Worm (Caenorhabditis elegans): ENCODE results near the gene F16B4.5.

Gene F16B4.5

DNA sequence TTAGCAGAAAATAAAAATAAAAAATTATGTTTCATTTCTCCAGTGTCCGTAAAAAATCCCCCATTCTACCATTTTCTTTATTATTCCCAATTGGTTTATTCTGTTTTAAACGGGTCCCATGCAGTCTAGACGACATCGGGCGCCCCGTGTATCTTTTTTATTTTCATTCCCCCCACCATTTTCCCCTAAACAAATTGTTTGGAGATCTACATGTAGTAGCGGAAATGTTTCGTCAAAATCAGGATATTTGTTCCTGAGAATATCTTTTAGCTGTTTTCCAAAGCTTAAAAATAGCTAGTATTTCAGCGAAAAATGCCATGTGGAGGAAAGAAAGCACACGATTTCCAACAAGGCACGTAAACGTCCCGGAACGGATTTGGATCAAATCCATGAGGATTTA, at the start of gene F16B4.5:
Gene F16B4.5 (plus strand): TSS at position 301 of the 400 bp plus-strand sequence.
- TF ChIP-seq jun-1 (tag; optimal IDR thresholded peaks at IDR 0.05) (no peak), fos-1 (tag; optimal IDR thresholded peaks at IDR 0.05) (no peak), elt-2 (tag; optimal IDR thresholded peaks at IDR 0.05) (no peak), unc-62 (GFP tag; optimal IDR thresholded peaks at IDR 0.05) (no peak), zag-1 (tag; optimal IDR thresholded peaks at IDR 0.05) (no peak), R02D3.7 (tag; optimal IDR thresholded peaks at IDR 0.05) (no peak), unc-39 (tag; optimal IDR thresholded peaks at IDR 0.05) (no peak), daf-12 (tag; optimal IDR thresholded peaks at IDR 0.05) (no peak), skn-1 (tag; optimal IDR thresholded peaks at IDR 0.05) (no peak), nhr-12 (tag; optimal IDR thresholded peaks at IDR 0.05) (no peak), hmg-11 (tag; optimal IDR thresholded peaks at IDR 0.05) (no peak), nhr-43 (tag; optimal IDR thresholded peaks at IDR 0.05; ENCODE audit: poor library complexity, severe bottlenecking) (no peak), nfya-1 (tag; optimal IDR thresholded peaks at IDR 0.05; ENCODE audit: insufficient read depth) (no peak), nhr-11 (tag; optimal IDR thresholded peaks at IDR 0.05) (no peak), snpc-4 (tag; optimal IDR thresholded peaks at IDR 0.05) (no peak), nhr-77 (tag; optimal IDR thresholded peaks at IDR 0.05) (no peak)

DNA sequence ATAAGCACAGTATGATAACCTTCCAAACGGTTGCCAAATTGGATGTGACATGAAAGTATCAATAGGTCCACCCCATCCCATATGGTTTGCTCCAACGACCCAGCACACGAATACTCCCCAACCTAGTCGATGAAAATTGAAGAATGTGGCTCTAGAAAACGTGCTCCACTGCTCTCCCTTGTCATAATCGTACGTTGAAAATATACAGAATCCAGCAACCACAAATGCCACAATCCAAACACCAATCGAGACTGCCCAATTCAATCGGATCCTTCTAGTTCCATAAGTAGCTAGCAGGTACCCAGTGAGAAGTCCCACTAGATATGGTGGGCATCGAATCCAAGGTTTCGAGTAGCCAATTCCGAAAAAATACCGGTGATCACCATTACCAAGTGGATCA, 49.4 kb upstream of the F16B4.5 start:
- TF ChIP-seq egl-27 (tag; optimal IDR thresholded peaks at IDR 0.05) (no peak), nhr-67 (tag; optimal IDR thresholded peaks at IDR 0.05) (no peak), R02D3.7 (tag; optimal IDR thresholded peaks at IDR 0.05) (no peak), tbx-2 (tag; optimal IDR thresholded peaks at IDR 0.05) (no peak), nhr-237 (tag; optimal IDR thresholded peaks at IDR 0.05) (no peak), pha-4 (tag; optimal IDR thresholded peaks at IDR 0.05) (no peak), fkh-2 (tag; optimal IDR thresholded peaks at IDR 0.05) (no peak), daf-12 (tag; optimal IDR thresholded peaks at IDR 0.05) (no peak), unc-39 (tag; optimal IDR thresholded peaks at IDR 0.05) (no peak), egl-5 (tag; optimal IDR thresholded peaks at IDR 0.05) (no peak), ceh-16 (tag; optimal IDR thresholded peaks at IDR 0.05) (no peak), nhr-77 (tag; optimal IDR thresholded peaks at IDR 0.05) (no peak), elt-3 (tag; optimal IDR thresholded peaks at IDR 0.05) (no peak), ZK546.5 (tag; optimal IDR thresholded peaks at IDR 0.05) (no peak), nhr-25 (tag; optimal IDR thresholded peaks at IDR 0.05) (no peak), lin-15B (tag; optimal IDR thresholded peaks at IDR 0.05) (no peak)

DNA sequence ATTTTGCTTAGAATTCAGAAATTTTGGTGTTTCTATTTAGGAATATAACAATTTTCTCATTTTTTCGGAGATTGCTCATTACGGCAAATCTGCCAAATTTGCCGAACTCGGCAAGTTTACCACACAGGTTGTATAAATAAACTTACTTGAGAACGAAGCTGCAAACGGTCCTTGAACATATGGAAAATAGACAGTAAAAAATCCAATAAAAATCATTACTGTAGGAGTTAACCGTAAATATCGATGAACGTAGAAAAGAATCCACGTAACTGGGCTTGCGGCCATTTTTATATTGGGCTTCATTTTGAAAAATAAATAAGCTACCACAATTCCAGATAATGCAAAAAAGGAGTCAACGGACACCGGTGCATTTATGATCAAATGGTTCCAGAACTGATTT, 48.0 kb upstream of the F16B4.5 start:
- no peak for TF ChIP-seq elt-3 (tag; optimal IDR thresholded peaks at IDR 0.05)
- no peak for TF ChIP-seq fkh-2 (tag; optimal IDR thresholded peaks at IDR 0.05)
- TF ChIP-seq R02D3.7 (tag; optimal IDR thresholded peaks at IDR 0.05) = no peak
- TF ChIP-seq fkh-10 (GFP tag; optimal IDR thresholded peaks at IDR 0.05) = no peak
- TF ChIP-seq fos-1 (tag; optimal IDR thresholded peaks at IDR 0.05) = no peak
- no peak for TF ChIP-seq egl-27 (tag; optimal IDR thresholded peaks at IDR 0.05)
- TF ChIP-seq lsy-12 (tag; optimal IDR thresholded peaks at IDR 0.05) = no peak
- TF ChIP-seq nhr-25 (tag; optimal IDR thresholded peaks at IDR 0.05) = no peak

DNA sequence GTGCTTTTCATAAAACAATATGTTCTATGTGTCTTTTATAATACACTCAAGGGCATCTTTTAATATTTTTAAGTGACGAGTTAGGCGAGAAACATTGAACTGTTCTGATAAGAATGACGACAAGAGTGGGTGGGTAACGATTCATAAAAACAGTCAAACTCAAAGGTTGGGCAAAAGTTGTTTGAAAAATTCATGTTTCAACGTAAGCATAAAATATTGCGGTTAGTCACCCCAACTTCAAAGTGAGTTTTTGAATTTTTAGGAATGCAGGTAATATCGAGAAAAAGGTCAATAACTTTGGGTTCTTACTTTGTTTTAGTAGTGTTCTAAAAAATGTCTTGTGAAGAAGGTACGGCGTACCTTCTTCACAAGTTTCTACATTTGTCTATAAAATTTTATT, 46.4 kb upstream of the F16B4.5 start, which contains the start of gene oac-31:
Gene oac-31 (minus strand): TSS at position 101 of the 400 bp plus-strand sequence.
- TF ChIP-seq pqm-1 (tag; optimal IDR thresholded peaks at IDR 0.05) (peak; percentile 40), nhr-11 (tag; optimal IDR thresholded peaks at IDR 0.05) (no peak)

DNA sequence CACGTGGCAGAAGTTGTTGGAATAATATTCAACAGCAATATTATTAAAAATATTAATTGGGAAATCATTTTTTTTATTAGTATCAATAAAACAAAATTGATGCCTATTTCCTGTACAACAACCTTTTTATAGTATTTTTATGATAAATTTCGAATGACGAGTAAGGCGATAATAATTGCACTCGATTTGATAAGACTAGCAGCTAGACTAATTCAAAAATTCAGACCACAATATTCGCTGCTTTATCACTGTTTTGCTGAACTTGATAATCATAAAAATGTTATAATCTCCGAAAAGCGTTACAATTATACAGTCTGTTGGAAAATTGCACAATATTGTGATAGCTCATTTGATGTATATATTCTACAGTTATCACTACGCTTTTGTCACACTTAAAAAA, 42.5 kb upstream of the F16B4.5 start, which contains the start of gene oac-32:
Gene oac-32 (minus strand): TSS at position 90 of the 400 bp plus-strand sequence.
- peak; percentile 75 for TF ChIP-seq pqm-1 (tag; optimal IDR thresholded peaks at IDR 0.05)
- TF ChIP-seq lsy-12 (tag; optimal IDR thresholded peaks at IDR 0.05) = no peak
- TF ChIP-seq elt-2 (tag; optimal IDR thresholded peaks at IDR 0.05) = peak; percentile 62

DNA sequence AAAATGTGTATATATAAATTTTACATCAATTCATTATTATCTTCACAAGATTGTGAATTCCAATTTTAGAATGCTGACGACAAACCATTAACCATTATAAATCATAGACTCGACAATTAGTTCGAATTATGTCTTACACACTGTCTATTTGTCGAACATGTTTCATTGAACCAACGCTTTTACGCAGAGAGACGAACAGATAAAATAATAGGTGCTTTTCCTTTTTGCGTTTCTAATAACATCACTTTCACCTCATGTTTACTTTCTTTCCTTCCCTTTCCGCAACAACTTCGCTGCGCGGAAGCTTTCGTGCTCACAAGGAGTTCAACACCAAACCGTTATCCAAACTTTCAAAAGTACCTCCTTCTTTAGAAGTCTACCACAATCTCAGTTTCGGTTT, 40.4 kb upstream of the F16B4.5 start, which contains the start of gene F52F10.2:
Gene F52F10.2 (plus strand): TSS at position 301 of the 400 bp plus-strand sequence.
- no peak for TF ChIP-seq egl-5 (tag; optimal IDR thresholded peaks at IDR 0.05)

Measured in whole organism, L3 larva.